Worm (Caenorhabditis elegans): ENCODE results near the gene pzf-1.

DNA sequence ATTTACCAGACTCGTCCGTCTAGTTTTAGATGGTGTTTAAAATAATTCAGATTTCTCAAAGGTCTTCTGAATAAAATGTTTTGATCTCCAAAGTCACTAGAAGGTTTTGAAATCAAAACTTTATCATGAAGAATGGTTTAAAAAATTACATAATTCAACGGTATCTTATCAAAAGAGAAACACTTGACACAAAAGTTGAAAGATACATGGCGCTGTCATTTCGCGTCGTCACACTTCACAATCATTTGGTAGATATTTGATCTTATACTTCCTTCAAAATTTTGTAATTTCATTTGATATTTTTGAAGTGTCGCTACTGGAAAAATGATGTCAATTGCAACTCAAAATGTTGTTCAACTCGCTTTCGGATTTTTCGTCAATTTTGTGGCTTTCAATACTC is 28.9 kb upstream of the pzf-1 start, which contains the start of gene F36G9.3:
- TF ChIP-seq nhr-90 (tag; optimal IDR thresholded peaks at IDR 0.05) = no peak
- TF ChIP-seq hmg-1.2 (GFP tag; IDR thresholded peaks at IDR 0.05) = no peak
- no peak for TF ChIP-seq madf-10 (tag; optimal IDR thresholded peaks at IDR 0.05)
- TF ChIP-seq nfya-1 (tag; optimal IDR thresholded peaks at IDR 0.05; ENCODE audit: borderline replicate concordance, insufficient read depth) = no peak
- TF ChIP-seq dpff-1 (tag; optimal IDR thresholded peaks at IDR 0.05) = no peak
- no peak for TF ChIP-seq nfyb-1 (GFP tag; IDR thresholded peaks at IDR 0.05)
- TF ChIP-seq lag-1 (GFP tag; IDR thresholded peaks at IDR 0.05) = no peak
- TF ChIP-seq ama-1 (optimal IDR thresholded peaks at IDR 0.05) = no peak
- TF ChIP-seq ama-1 (GFP tag; optimal IDR thresholded peaks at IDR 0.05) = no peak
- TF ChIP-seq cebp-2 (GFP tag; IDR thresholded peaks at IDR 0.05) = no peak

Measured in whole organism, young adult.